Worm (Caenorhabditis elegans) whole organism, late embryonic: Measurements from ENCODE around the gene sec-3.

Source experiments
- K09A11.1 ChIP-seq: sonication (generic microtip); optimal IDR thresholded peaks from 2 replicates; lab custom pipeline; 2017; ENCODE audit warnings: antibody characterized with exemption, mild to moderate bottlenecking, missing genetic modification characterization, missing compliant biosample characterization; ENCODE audit not compliant: insufficient read depth
- T23F11.4 ChIP-seq: fragments of 200-800 bp; sonication (Bioruptor generic); optimal IDR thresholded peaks from 2 replicates; lab custom pipeline; 2018; ENCODE audit warnings: mild to moderate bottlenecking, missing genetic modification characterization, missing compliant biosample characterization
- ahr-1 ChIP-seq: sonication (generic microtip); optimal IDR thresholded peaks from 2 replicates; lab custom pipeline; 2016; ENCODE audit warnings: missing genetic modification characterization, missing compliant biosample characterization
- ceh-14 ChIP-seq: sonication (generic microtip); optimal IDR thresholded peaks from 2 replicates; lab custom pipeline; 2016; ENCODE audit warnings: missing genotype, missing genetic modification characterization, missing compliant biosample characterization
- ceh-24 ChIP-seq: sonication (generic microtip); optimal IDR thresholded peaks from 2 replicates; lab custom pipeline; 2016; ENCODE audit warnings: mild to moderate bottlenecking, missing genetic modification characterization, missing compliant biosample characterization
- ceh-34 ChIP-seq: sonication (generic microtip); optimal IDR thresholded peaks from 2 replicates; lab custom pipeline; 2016; ENCODE audit warnings: mild to moderate bottlenecking, missing genetic modification characterization, missing compliant biosample characterization
- ceh-48 ChIP-seq: sonication (generic microtip); optimal IDR thresholded peaks from 2 replicates; lab custom pipeline; 2016; ENCODE audit warnings: missing genetic modification characterization, inconsistent platforms, missing compliant biosample characterization
- che-1 ChIP-seq: sonication (generic microtip); optimal IDR thresholded peaks from 2 replicates; lab custom pipeline; 2016; ENCODE audit warnings: mild to moderate bottlenecking, missing genetic modification characterization, missing compliant biosample characterization
- elt-2 ChIP-seq: sonication (generic microtip); optimal IDR thresholded peaks from 2 replicates; lab custom pipeline; 2016; ENCODE audit warnings: missing genetic modification reagents, missing genetic modification characterization, missing compliant biosample characterization
- fax-1 ChIP-seq: sonication (generic microtip); optimal IDR thresholded peaks from 2 replicates; lab custom pipeline; 2016; ENCODE audit warnings: missing genotype, missing genetic modification characterization, missing compliant biosample characterization
- hlh-30 ChIP-seq: sonication (generic microtip); optimal IDR thresholded peaks from 2 replicates; lab custom pipeline; 2017; ENCODE audit warnings: antibody characterized with exemption, missing genetic modification characterization, missing compliant biosample characterization; ENCODE audit not compliant: insufficient read depth
- hlh-6 ChIP-seq: sonication (generic microtip); optimal IDR thresholded peaks from 2 replicates; lab custom pipeline; 2016; ENCODE audit warnings: missing genotype, missing genetic modification characterization, missing compliant biosample characterization
- hlh-8 ChIP-seq: sonication (generic microtip); optimal IDR thresholded peaks from 2 replicates; lab custom pipeline; 2016; ENCODE audit warnings: missing genotype, missing genetic modification characterization, missing compliant biosample characterization
- madf-2 ChIP-seq: sonication (generic microtip); optimal IDR thresholded peaks from 2 replicates; lab custom pipeline; 2017; ENCODE audit warnings: missing genetic modification characterization, missing compliant biosample characterization
- mec-3 ChIP-seq: sonication (generic microtip); optimal IDR thresholded peaks from 2 replicates; lab custom pipeline; 2016; ENCODE audit warnings: borderline replicate concordance, missing genetic modification characterization, missing compliant biosample characterization
- npax-4 ChIP-seq: sonication (generic microtip); optimal IDR thresholded peaks from 2 replicates; lab custom pipeline; 2016; ENCODE audit warnings: missing genetic modification characterization, missing compliant biosample characterization
- pag-3 ChIP-seq: sonication (generic microtip); optimal IDR thresholded peaks from 2 replicates; lab custom pipeline; 2016; ENCODE audit warnings: missing compliant biosample characterization, missing genetic modification characterization, borderline replicate concordance
- pros-1 ChIP-seq: fragments of 150-350 bp; optimal IDR thresholded peaks from 2 replicates; lab custom pipeline; 2014; ENCODE audit warnings: missing biosample characterization, missing genetic modification reagents, missing genetic modification characterization
- sox-2 ChIP-seq: fragments of 200-800 bp; sonication (Bioruptor generic); IDR thresholded peaks from 2 replicates; pipeline ENCODE4 v1.3.6; 2022; ENCODE audit warnings: missing genetic modification reagents, missing genetic modification characterization, missing compliant biosample characterization
- tbx-7 ChIP-seq: sonication (generic microtip); optimal IDR thresholded peaks from 2 replicates; lab custom pipeline; 2016; ENCODE audit warnings: missing genotype, missing genetic modification characterization, missing compliant biosample characterization
- unc-3 ChIP-seq, 2 experiments: fragments of 200-800 bp in 1 of 2; sonication (Bioruptor generic) in 1 of 2; sonication (generic microtip) in 1 of 2; conservative IDR thresholded peaks in 1 of 2; optimal IDR thresholded peaks in 1 of 2; 2 replicates each; pipeline versions ENCODE4 v1.3.6 to Lab custom; 2016 to 2022; ENCODE audit warnings: missing compliant biosample characterization in 2 of 2, missing genetic modification characterization in 2 of 2, missing genetic modification reagents in 1 of 2
- unc-42 ChIP-seq: sonication (generic microtip); optimal IDR thresholded peaks from 2 replicates; lab custom pipeline; 2016; ENCODE audit warnings: missing genotype, missing genetic modification characterization, missing compliant biosample characterization
- unc-55 ChIP-seq: sonication (generic microtip); optimal IDR thresholded peaks from 2 replicates; lab custom pipeline; 2017; ENCODE audit warnings: missing biosample characterization, missing genetic modification reagents, missing genetic modification characterization
- unc-86 ChIP-seq: sonication (generic microtip); optimal IDR thresholded peaks from 2 replicates; lab custom pipeline; 2016; ENCODE audit warnings: missing genetic modification characterization, missing compliant biosample characterization

sec-3 gene

ce11 chrX:3115134-3116032 is 15.7 kb upstream of the sec-3 start:
- TF ChIP-seq pros-1 (tag; lab: Kevin White, UChicago): no peak
- TF ChIP-seq mec-3 (tag; lab: Kevin White, UChicago): peak; percentile 34
- TF ChIP-seq madf-2 (tag; lab: Kevin White, UChicago): no peak
- TF ChIP-seq hlh-30 (tag; lab: Kevin White, UChicago): peak; percentile 7
- peak; percentile 27 for TF ChIP-seq elt-2
- no peak for TF ChIP-seq fax-1 (tag; lab: Kevin White, UChicago)
- no peak for TF ChIP-seq ceh-14 (tag; lab: Kevin White, UChicago)

ce11 chrX:3114306-3115133 is 14.9 kb upstream of the sec-3 start, which contains the start of gene gpd-2:
gpd-2 (minus strand) TSS chrX:3114689.
- no peak for TF ChIP-seq hlh-8 (tag; lab: Kevin White, UChicago)
- TF ChIP-seq sox-2 (GFP tag; lab: Robert Waterston, UW): no peak
- no peak for TF ChIP-seq hlh-6 (tag; lab: Kevin White, UChicago)
- no peak for TF ChIP-seq ceh-48 (tag; lab: Kevin White, UChicago)
- no peak for TF ChIP-seq pag-3 (tag; lab: Kevin White, UChicago)
- TF ChIP-seq ceh-24 (tag; lab: Kevin White, UChicago): no peak
- no peak for TF ChIP-seq mec-3 (tag; lab: Kevin White, UChicago)
- no peak for TF ChIP-seq madf-2 (tag; lab: Kevin White, UChicago)
- TF ChIP-seq, all 69 proteins: peak for 0

- no peak for TF ChIP-seq ceh-34
Observed at ce11 chrX:3112946-3113427, 13.3 kb upstream of the sec-3 start, which contains the start of gene gpd-3. gpd-3 (minus strand) TSS chrX:3113341.

ce11 chrX:3111687-3112086 is 12.0 kb upstream of the sec-3 start:
- no peak for TF ChIP-seq tbx-7 (tag; lab: Kevin White, UChicago)
- TF ChIP-seq unc-55: peak; percentile 12
- no peak for TF ChIP-seq hlh-6 (tag; lab: Kevin White, UChicago)
- peak; percentile 14 for TF ChIP-seq unc-42 (tag; lab: Kevin White, UChicago)
- TF ChIP-seq sox-2 (GFP tag; lab: Robert Waterston, UW): no peak

- TF ChIP-seq ahr-1 (no peak), unc-42 (tag; lab: Kevin White, UChicago) (peak; percentile 71), npax-4 (tag; lab: Kevin White, UChicago) (no peak), T23F11.4 (GFP tag; lab: Kevin White, UChicago) (no peak), ceh-14 (tag; lab: Kevin White, UChicago) (no peak), che-1 (tag; lab: Kevin White, UChicago) (no peak), unc-86 (tag; lab: Kevin White, UChicago) (no peak), tbx-7 (tag; lab: Kevin White, UChicago) (no peak), unc-3 (GFP tag; conservative IDR thresholded peaks at IDR 0.05; lab: Robert Waterston, UW) (no peak), unc-3 (tag; optimal IDR thresholded peaks at IDR 0.05; lab: Kevin White, UChicago) (peak; percentile 4)
Observed at ce11 chrX:3111066-3111465, 11.4 kb upstream of the sec-3 start.

- TF ChIP-seq elt-2: peak; percentile 91
- no peak for TF ChIP-seq K09A11.1
Observed at ce11 chrX:3110576-3110975, 10.9 kb upstream of the sec-3 start, which contains the start of gene gpcp-1. gpcp-1 (minus strand) TSS chrX:3110628.
